Worm (Caenorhabditis elegans) whole organism, L4 larva: Measurements from ENCODE around the gene suf-1.

ENCODE experiments used
- F10B5.3 ChIP-seq: sonication (generic microtip); optimal IDR thresholded peaks from 2 replicates; lab custom pipeline; 2016; ENCODE audit warnings: mild to moderate bottlenecking, missing genetic modification characterization, missing compliant biosample characterization
- F44E2.7 ChIP-seq: fragments of 200-800 bp; sonication (Bioruptor generic); IDR thresholded peaks from 2 replicates; pipeline ENCODE4 v2.1.2; 2022; ENCODE audit warnings: missing genetic modification characterization, missing compliant biosample characterization
- F49E8.2 ChIP-seq: sonication (generic microtip); optimal IDR thresholded peaks from 2 replicates; lab custom pipeline; 2016; ENCODE audit warnings: missing compliant biosample characterization, mild to moderate bottlenecking, missing genetic modification characterization, borderline replicate concordance
- T20F7.1 ChIP-seq: fragments of 200-800 bp; sonication (Bioruptor generic); optimal IDR thresholded peaks from 2 replicates; lab custom pipeline; 2018; ENCODE audit warnings: mild to moderate bottlenecking, missing genetic modification characterization, missing compliant biosample characterization
- T26A8.4 ChIP-seq: fragments of 200-800 bp; sonication (Bioruptor generic); IDR thresholded peaks from 2 replicates; pipeline ENCODE4 v1.3.6; 2022; ENCODE audit warnings: missing genetic modification characterization, missing compliant biosample characterization
- Y105C5A.15 ChIP-seq: fragments of 200-800 bp; sonication (Bioruptor generic); IDR thresholded peaks from 2 replicates; pipeline ENCODE4 v1.3.6; 2022; ENCODE audit warnings: missing genetic modification characterization, missing compliant biosample characterization
- Y75B8A.6 ChIP-seq: fragments of 200-800 bp; sonication (Bioruptor generic); IDR thresholded peaks from 2 replicates; pipeline ENCODE4 v1.3.6; 2022; ENCODE audit warnings: missing genetic modification reagents, missing genetic modification characterization, missing compliant biosample characterization
- ZK337.2 ChIP-seq: fragments of 200-800 bp; sonication (Bioruptor generic); IDR thresholded peaks from 2 replicates; pipeline ENCODE4 v1.3.6; 2022; ENCODE audit warnings: missing genetic modification reagents, missing genetic modification characterization, missing compliant biosample characterization
- aha-1 ChIP-seq: fragments of 150-350 bp; peaks from one replicate; lab custom pipeline; 2014; ENCODE audit warnings: missing biosample characterization, missing genetic modification characterization
- ama-1 ChIP-seq: fragments of 150-350 bp; optimal IDR thresholded peaks from 2 replicates; lab custom pipeline; 2014; ENCODE audit warnings: inconsistent platforms, mixed read lengths
- ctbp-1 ChIP-seq: fragments of 200-800 bp; sonication (Bioruptor generic); IDR thresholded peaks from 2 replicates; pipeline ENCODE4 v1.3.6; 2022; ENCODE audit warnings: missing genetic modification reagents, missing genetic modification characterization, missing compliant biosample characterization
- daf-8 ChIP-seq: fragments of 200-800 bp; sonication (Bioruptor generic); IDR thresholded peaks from 2 replicates; pipeline ENCODE4 v1.3.6; 2022; ENCODE audit warnings: missing genetic modification characterization, missing compliant biosample characterization
- dmd-9 ChIP-seq: fragments of 200-800 bp; sonication (Bioruptor generic); IDR thresholded peaks from 2 replicates; pipeline ENCODE4 v1.3.6; 2022; ENCODE audit warnings: missing genetic modification reagents, missing genetic modification characterization, missing compliant biosample characterization
- dpl-1 ChIP-seq: fragments of 150-350 bp; optimal IDR thresholded peaks from 2 replicates; lab custom pipeline; 2014; ENCODE audit warnings: missing biosample characterization, missing genetic modification reagents, missing genetic modification characterization
- duxl-1 ChIP-seq: sonication (generic microtip); optimal IDR thresholded peaks from 2 replicates; lab custom pipeline; 2016; ENCODE audit warnings: mild to moderate bottlenecking, missing genetic modification characterization, moderate library complexity, missing compliant biosample characterization; ENCODE audit not compliant: poor library complexity
- egl-27 ChIP-seq: sonication (generic microtip); optimal IDR thresholded peaks from 3 replicates; lab custom pipeline; 2017; ENCODE audit warnings: missing biosample characterization, missing genetic modification reagents, missing genetic modification characterization
- egl-43 ChIP-seq: fragments of 200-800 bp; sonication (Bioruptor generic); IDR thresholded peaks from 2 replicates; pipeline ENCODE4 v1.3.6; 2022; ENCODE audit warnings: missing genetic modification reagents, missing genetic modification characterization, missing compliant biosample characterization
- fkh-10 ChIP-seq: fragments of 150-350 bp; optimal IDR thresholded peaks from 2 replicates; lab custom pipeline; 2014; ENCODE audit warnings: missing biosample characterization, missing genetic modification reagents, missing genetic modification characterization
- gei-8 ChIP-seq: fragments of 200-800 bp; sonication (Bioruptor generic); optimal IDR thresholded peaks from 2 replicates; lab custom pipeline; 2018; ENCODE audit warnings: mild to moderate bottlenecking, missing genetic modification characterization, missing compliant biosample characterization
- hif-1 ChIP-seq, 2 experiments: sonication (generic microtip); optimal IDR thresholded peaks; 2 replicates each; lab custom pipeline; 2016 to 2017; ENCODE audit warnings: missing compliant biosample characterization in 2 of 2, missing genetic modification characterization in 2 of 2, missing genetic modification reagents in 2 of 2, missing genotype in 2 of 2, mild to moderate bottlenecking in 1 of 2
- hlh-11 ChIP-seq: fragments of 200-800 bp; sonication (Bioruptor generic); optimal IDR thresholded peaks from 2 replicates; lab custom pipeline; 2018; ENCODE audit warnings: mild to moderate bottlenecking, missing genetic modification characterization, missing compliant biosample characterization
- hmg-1.1 ChIP-seq: fragments of 200-800 bp; sonication (Bioruptor generic); IDR thresholded peaks from 2 replicates; pipeline ENCODE4 v1.3.6; 2022; ENCODE audit warnings: missing genetic modification reagents, missing genetic modification characterization, missing compliant biosample characterization
- lin-38 ChIP-seq: fragments of 200-800 bp; sonication (Bioruptor generic); IDR thresholded peaks from 2 replicates; pipeline ENCODE4 v1.3.6; 2022; ENCODE audit warnings: missing genetic modification reagents, missing genetic modification characterization, missing compliant biosample characterization
- lin-39 ChIP-seq: fragments of 150-350 bp; optimal IDR thresholded peaks from 2 replicates; lab custom pipeline; 2014; ENCODE audit warnings: missing biosample characterization, missing genetic modification reagents, missing genetic modification characterization
- lsy-2 ChIP-seq, 2 experiments: fragments of 150-350 bp in 1 of 2; sonication (generic microtip) in 1 of 2; optimal IDR thresholded peaks; 2 replicates each; lab custom pipeline; 2014 to 2017; ENCODE audit warnings: missing biosample characterization in 2 of 2, missing genetic modification characterization in 2 of 2
- madf-9 ChIP-seq: fragments of 200-800 bp; sonication (Bioruptor generic); conservative IDR thresholded peaks from 2 replicates; pipeline ENCODE4 v1.3.6; 2022; ENCODE audit warnings: missing genetic modification reagents, missing genetic modification characterization, missing compliant biosample characterization
- mdl-1 ChIP-seq, 2 experiments: fragments of 150-350 bp in 1 of 2; sonication (generic microtip) in 1 of 2; optimal IDR thresholded peaks; 2 replicates each; lab custom pipeline; 2014 to 2017; ENCODE audit warnings: missing biosample characterization in 2 of 2, missing genetic modification characterization in 2 of 2
- mdt-29 ChIP-seq: fragments of 200-800 bp; sonication (Bioruptor generic); IDR thresholded peaks from 2 replicates; pipeline ENCODE4 v1.3.6; 2022; ENCODE audit warnings: missing genetic modification reagents, missing genetic modification characterization, missing compliant biosample characterization
- mep-1 ChIP-seq: fragments of 150-350 bp; sonication (generic microtip); optimal IDR thresholded peaks from 3 replicates; lab custom pipeline; 2014; ENCODE audit warnings: missing biosample characterization, missing genetic modification characterization
- mes-2 ChIP-seq: sonication (generic microtip); optimal IDR thresholded peaks from 2 replicates; lab custom pipeline; 2016; ENCODE audit warnings: missing genotype, mild to moderate bottlenecking, missing genetic modification characterization, missing compliant biosample characterization; ENCODE audit not compliant: poor library complexity, severe bottlenecking
- nhr-10 ChIP-seq: fragments of 150-350 bp; optimal IDR thresholded peaks from 2 replicates; lab custom pipeline; 2014; ENCODE audit warnings: missing biosample characterization, missing genetic modification characterization
- nhr-11 ChIP-seq: fragments of 150-350 bp; optimal IDR thresholded peaks from 2 replicates; lab custom pipeline; 2014; ENCODE audit warnings: missing biosample characterization, missing genetic modification characterization
- nhr-111 ChIP-seq: fragments of 200-800 bp; sonication (Bioruptor generic); optimal IDR thresholded peaks from 2 replicates; lab custom pipeline; 2018; ENCODE audit warnings: mild to moderate bottlenecking, missing genetic modification characterization, missing compliant biosample characterization
- nhr-28 ChIP-seq: fragments of 150-350 bp; optimal IDR thresholded peaks from 2 replicates; lab custom pipeline; 2014; ENCODE audit warnings: missing biosample characterization, missing genetic modification characterization
- nhr-48 ChIP-seq: sonication (generic microtip); optimal IDR thresholded peaks from 2 replicates; lab custom pipeline; 2016; ENCODE audit warnings: mild to moderate bottlenecking, missing genetic modification characterization, missing compliant biosample characterization
- nhr-6 ChIP-seq: fragments of 150-350 bp; optimal IDR thresholded peaks from 2 replicates; lab custom pipeline; 2014; ENCODE audit warnings: missing biosample characterization, missing genetic modification characterization
- nhr-76 ChIP-seq: fragments of 150-350 bp; optimal IDR thresholded peaks from 2 replicates; lab custom pipeline; 2014; ENCODE audit warnings: missing biosample characterization, missing genetic modification characterization
- nhr-77 ChIP-seq: fragments of 150-350 bp; optimal IDR thresholded peaks from 2 replicates; lab custom pipeline; 2014; ENCODE audit warnings: missing biosample characterization, missing genetic modification characterization
- rbr-2 ChIP-seq: sonication (generic microtip); optimal IDR thresholded peaks from 2 replicates; lab custom pipeline; 2016; ENCODE audit warnings: missing genotype, missing genetic modification characterization, missing compliant biosample characterization
- snpc-4 ChIP-seq: fragments of 150-350 bp; optimal IDR thresholded peaks from 2 replicates; lab custom pipeline; 2014; ENCODE audit warnings: missing biosample characterization, missing genetic modification characterization
- unc-130 ChIP-seq: sonication (generic microtip); optimal IDR thresholded peaks from 2 replicates; lab custom pipeline; 2016; ENCODE audit warnings: missing genetic modification reagents, missing genetic modification characterization, missing compliant biosample characterization
- unc-62 ChIP-seq, 3 experiments: fragments of 150-350 bp in 1 of 3; sonication (generic microtip); optimal IDR thresholded peaks in 2 of 3; peaks in 1 of 3; 1 replicate in 1 of 3; 2 replicates in 2 of 3; lab custom pipeline; 2014 to 2017; ENCODE audit warnings: missing biosample characterization in 3 of 3, missing genetic modification characterization in 3 of 3, missing genetic modification reagents in 3 of 3, missing genotype in 1 of 3
- zfp-3 ChIP-seq: fragments of 200-800 bp; sonication (Bioruptor generic); conservative IDR thresholded peaks from 2 replicates; pipeline ENCODE4 v1.3.6; 2022; ENCODE audit warnings: missing genetic modification reagents, missing genetic modification characterization, missing compliant biosample characterization
- zip-2 ChIP-seq: fragments of 150-350 bp; optimal IDR thresholded peaks from 2 replicates; lab custom pipeline; 2014; ENCODE audit warnings: missing biosample characterization, missing genetic modification characterization

Gene suf-1

ce11 chrII:8600165-8600564 lies 3.5 kb upstream of the suf-1 start, which contains the start of gene pigg-1:
TSS of gene pigg-1 (minus strand) at chrII:8600265.
- TF ChIP-seq daf-8: no peak
- TF ChIP-seq aha-1 (tag; lab: Kevin White, UChicago): peak; percentile 30
- TF ChIP-seq egl-27 (tag; lab: Kevin White, UChicago): no peak
- no peak for TF ChIP-seq unc-62 (GFP tag; optimal IDR thresholded peaks at IDR 0.05 in 1 of 2; lab: Kevin White, UChicago)
- no peak for TF ChIP-seq unc-62 (tag; optimal IDR thresholded peaks at IDR 0.05; lab: Kevin White, UChicago)

- TF ChIP-seq hlh-11 (tag; lab: Kevin White, UChicago): peak; percentile 28
- no peak for TF ChIP-seq nhr-48 (tag; lab: Kevin White, UChicago)
- TF ChIP-seq ctbp-1 (GFP tag; lab: Robert Waterston, UW): no peak
- TF ChIP-seq nhr-10: no peak
- peak; percentile 15 for TF ChIP-seq nhr-6
- peak; percentile 57 for TF ChIP-seq nhr-77 (tag; lab: Kevin White, UChicago)
- TF ChIP-seq fkh-10 (GFP tag; lab: Kevin White, UChicago): peak; percentile 24
- TF ChIP-seq dpl-1 (GFP tag; lab: Kevin White, UChicago): peak; percentile 70
- TF ChIP-seq nhr-28 (tag; lab: Kevin White, UChicago): peak; percentile 78
- TF ChIP-seq nhr-76: no peak
- no peak for TF ChIP-seq duxl-1 (tag; lab: Kevin White, UChicago)
- TF ChIP-seq lsy-2 (tag; optimal IDR thresholded peaks at IDR 0.05; lab: Kevin White, UChicago): peak in 1 of 2 experiments; percentile 89
- no peak for TF ChIP-seq T20F7.1 (GFP tag; lab: Kevin White, UChicago)
- TF ChIP-seq mes-2 (tag; lab: Kevin White, UChicago): peak; percentile 78
- TF ChIP-seq T26A8.4 (GFP tag; lab: Robert Waterston, UW): 0 out of 2 replicates have a peak, but pooled peaks have one; percentile 11
- peak; percentile 61 for TF ChIP-seq aha-1 (tag; lab: Kevin White, UChicago)
- TF ChIP-seq daf-8: no peak
- TF ChIP-seq rbr-2 (tag; lab: Kevin White, UChicago): peak; percentile 32
- peak; percentile 63 for TF ChIP-seq lin-38 (GFP tag; lab: Robert Waterston, UW)
- TF ChIP-seq nhr-11 (tag; lab: Kevin White, UChicago): peak; percentile 23
- TF ChIP-seq hmg-1.1 (GFP tag; lab: Robert Waterston, UW): 0 out of 2 replicates have a peak, but pooled peaks have one; percentile 21
- no peak for TF ChIP-seq F44E2.7
Measured at ce11 chrII:8602337-8602944, 1.2 kb upstream of the suf-1 start, which contains the start of the genes cpf-1 and rpl-26. TSS of gene cpf-1 (minus strand) at chrII:8602440. TSS of gene rpl-26 (plus strand) at chrII:8602785.

DNA sequence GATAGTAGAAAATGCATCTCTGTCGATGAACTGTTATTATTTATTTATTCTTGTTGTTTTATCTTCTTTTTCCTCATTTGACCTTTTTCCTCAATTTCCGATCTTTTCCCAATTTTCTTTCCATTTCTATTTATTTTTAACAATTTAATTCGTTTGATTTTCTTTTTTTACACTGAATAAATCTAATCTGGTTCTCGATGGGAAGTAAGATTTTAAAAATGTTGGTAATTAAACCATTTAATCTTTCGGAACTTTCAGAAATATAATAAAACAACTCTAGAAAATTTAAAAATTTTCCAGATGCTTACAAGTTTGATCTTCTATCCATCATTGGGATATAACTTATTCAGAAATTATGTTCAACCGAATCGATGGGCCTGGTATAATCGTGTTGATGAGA lies 2.9 kb downstream of the suf-1 start, which contains the start of gene F28C6.8:
Gene F28C6.8 (plus strand): TSS at position 301 of the 400 bp plus-strand sequence.
- TF ChIP-seq dmd-9 (GFP tag; lab: Robert Waterston, UW): no peak
- TF ChIP-seq ZK337.2 (GFP tag; lab: Robert Waterston, UW): no peak
- no peak for TF ChIP-seq nhr-28 (tag; lab: Kevin White, UChicago)
- TF ChIP-seq ama-1 (lab: Kevin White, UChicago): no peak
- no peak for TF ChIP-seq unc-130 (GFP tag; lab: Kevin White, UChicago)
- TF ChIP-seq mep-1 (tag; lab: Kevin White, UChicago): no peak
- no peak for TF ChIP-seq rbr-2 (tag; lab: Kevin White, UChicago)
- TF ChIP-seq zfp-3: no peak
- no peak for TF ChIP-seq hif-1 (tag; optimal IDR thresholded peaks at IDR 0.05; lab: Kevin White, UChicago)
- TF ChIP-seq ctbp-1 (GFP tag; lab: Robert Waterston, UW): no peak
- TF ChIP-seq madf-9 (GFP tag; lab: Robert Waterston, UW): no peak
- no peak for TF ChIP-seq Y105C5A.15 (GFP tag; lab: Robert Waterston, UW)
- TF ChIP-seq mdt-29 (GFP tag; lab: Robert Waterston, UW): no peak

- no peak for TF ChIP-seq egl-43 (GFP tag; lab: Robert Waterston, UW)
- no peak for TF ChIP-seq F49E8.2
- TF ChIP-seq nhr-111: no peak
- no peak for TF ChIP-seq nhr-6
- no peak for TF ChIP-seq nhr-76
- no peak for TF ChIP-seq zip-2 (tag; lab: Kevin White, UChicago)
- TF ChIP-seq F10B5.3: no peak
- TF ChIP-seq lin-39 (tag; lab: Kevin White, UChicago): no peak
- no peak for TF ChIP-seq mdl-1 (tag; optimal IDR thresholded peaks at IDR 0.05; lab: Kevin White, UChicago)
- no peak for TF ChIP-seq hmg-1.1 (GFP tag; lab: Robert Waterston, UW)
- no peak for TF ChIP-seq snpc-4 (tag; lab: Kevin White, UChicago)
- no peak for TF ChIP-seq T26A8.4 (GFP tag; lab: Robert Waterston, UW)
- TF ChIP-seq Y75B8A.6 (GFP tag; lab: Robert Waterston, UW): no peak
- TF ChIP-seq nhr-28 (tag; lab: Kevin White, UChicago): no peak
- no peak for TF ChIP-seq ZK337.2 (GFP tag; lab: Robert Waterston, UW)
- no peak for TF ChIP-seq gei-8 (GFP tag; lab: Kevin White, UChicago)
- no peak for TF ChIP-seq zfp-3
- TF ChIP-seq, all 104 proteins: peak for 0
Measured at ce11 chrII:8607662-8608061, 4.0 kb downstream of the suf-1 start, which contains the start of gene F28C6.10. TSS of gene F28C6.10 (plus strand) at chrII:8607962.
